Fruit fly (Drosophila melanogaster) whole organism, embryonic: ENCODE data around the gene SMC3.
A peak's percentile ranks its signal among the peaks of the same experiment; 100 is the strongest.

ENCODE experiments used
- Atf3 ChIP-seq: fragments of 200-800 bp; sonication (Bioruptor generic); optimal IDR thresholded peaks from 3 replicates; lab custom pipeline; 2016; ENCODE audit warnings: missing biosample characterization, missing genetic modification characterization
- CG11696 ChIP-seq: fragments of 200-800 bp; sonication (Bioruptor generic); IDR thresholded peaks from 2 replicates; pipeline ENCODE4 v1.3.6; 2022; ENCODE audit warnings: missing biosample characterization, missing genetic modification characterization
- CG1233 ChIP-seq: fragments of 200-800 bp; sonication (Bioruptor generic); optimal IDR thresholded peaks from 4 replicates; lab custom pipeline; 2018; ENCODE audit warnings: missing biosample characterization, mild to moderate bottlenecking, missing genetic modification characterization
- CG12391 ChIP-seq: fragments of 200-800 bp; sonication (Bioruptor generic); optimal IDR thresholded peaks from 3 replicates; lab custom pipeline; 2018; ENCODE audit warnings: missing biosample characterization, mild to moderate bottlenecking, missing genetic modification characterization, moderate library complexity
- CG13123 ChIP-seq: fragments of 200-800 bp; sonication (Bioruptor generic); optimal IDR thresholded peaks from 2 replicates; lab custom pipeline; 2016; ENCODE audit warnings: missing biosample characterization, missing genetic modification characterization
- CG14965 ChIP-seq: fragments of 200-800 bp; sonication (Bioruptor generic); optimal IDR thresholded peaks from 2 replicates; lab custom pipeline; 2016; ENCODE audit warnings: missing biosample characterization, missing genetic modification characterization, borderline replicate concordance
- CG15269 ChIP-seq: fragments of 200-800 bp; sonication (Bioruptor generic); optimal IDR thresholded peaks from 2 replicates; lab custom pipeline; 2018; ENCODE audit warnings: missing biosample characterization, mild to moderate bottlenecking, missing genetic modification characterization, moderate library complexity
- CG17829 ChIP-seq: fragments of 200-800 bp; optimal IDR thresholded peaks from 2 replicates; lab custom pipeline; 2019; ENCODE audit warnings: missing biosample characterization, mild to moderate bottlenecking, missing genetic modification characterization, moderate library complexity
- CG18011 ChIP-seq: fragments of 200-800 bp; sonication (Bioruptor generic); optimal IDR thresholded peaks from 2 replicates; lab custom pipeline; 2017; ENCODE audit warnings: missing biosample characterization, missing genetic modification characterization, mild to moderate bottlenecking, moderate library complexity, missing genotype
- CG18599 ChIP-seq: fragments of 200-800 bp; sonication (Bioruptor generic); optimal IDR thresholded peaks from 3 replicates; lab custom pipeline; 2017; ENCODE audit warnings: missing biosample characterization, missing genetic modification characterization, mild to moderate bottlenecking, moderate library complexity, missing genetic modification reagents
- CG2116 ChIP-seq: fragments of 200-800 bp; sonication (Bioruptor generic); optimal IDR thresholded peaks from 3 replicates; lab custom pipeline; 2018; ENCODE audit warnings: missing biosample characterization, mild to moderate bottlenecking, missing genetic modification characterization
- CG2712 ChIP-seq: fragments of 200-800 bp; optimal IDR thresholded peaks from 3 replicates; lab custom pipeline; 2019; ENCODE audit warnings: missing biosample characterization, mild to moderate bottlenecking, missing genetic modification characterization, moderate library complexity
- CG2875 ChIP-seq: fragments of 200-800 bp; sonication (Bioruptor generic); optimal IDR thresholded peaks from 2 replicates; lab custom pipeline; 2017; ENCODE audit warnings: missing biosample characterization, mild to moderate bottlenecking, missing genetic modification characterization, missing genetic modification reagents
- CG3065 ChIP-seq: fragments of 200-800 bp; sonication (Bioruptor generic); optimal IDR thresholded peaks from 2 replicates; lab custom pipeline; 2016; ENCODE audit warnings: missing biosample characterization, missing genetic modification characterization
- CG3163 ChIP-seq: fragments of 200-800 bp; sonication (Bioruptor generic); optimal IDR thresholded peaks from 3 replicates; lab custom pipeline; 2016; ENCODE audit warnings: missing biosample characterization, missing genetic modification characterization
- CG32532 ChIP-seq: fragments of 200-800 bp; sonication (Bioruptor generic); IDR thresholded peaks from 2 replicates; pipeline ENCODE4 v1.3.6; 2022; ENCODE audit warnings: missing biosample characterization, missing genetic modification characterization
- CG33213 ChIP-seq: fragments of 200-800 bp; sonication (Bioruptor generic); optimal IDR thresholded peaks from 3 replicates; lab custom pipeline; 2016; ENCODE audit warnings: missing biosample characterization, missing genetic modification characterization
- CG6683 ChIP-seq: fragments of 200-800 bp; sonication (Bioruptor generic); optimal IDR thresholded peaks from 2 replicates; lab custom pipeline; 2017; ENCODE audit warnings: missing biosample characterization, mild to moderate bottlenecking, missing genetic modification characterization, missing genetic modification reagents
- CG6689 ChIP-seq: fragments of 200-800 bp; sonication (Bioruptor generic); IDR thresholded peaks from 2 replicates; pipeline ENCODE4 v1.3.6; 2022; ENCODE audit warnings: missing biosample characterization, missing genetic modification characterization
- CG7271 ChIP-seq: fragments of 200-800 bp; sonication (Bioruptor generic); optimal IDR thresholded peaks from 2 replicates; lab custom pipeline; 2018; ENCODE audit warnings: missing biosample characterization, mild to moderate bottlenecking, missing genetic modification characterization, moderate library complexity
- CG8281 ChIP-seq: fragments of 200-800 bp; sonication (Bioruptor generic); optimal IDR thresholded peaks from 2 replicates; lab custom pipeline; 2018; ENCODE audit warnings: missing biosample characterization, mild to moderate bottlenecking, missing genetic modification characterization, moderate library complexity
- CG9817 ChIP-seq: fragments of 200-800 bp; sonication (Bioruptor generic); optimal IDR thresholded peaks from 2 replicates; lab custom pipeline; 2018; ENCODE audit warnings: missing biosample characterization, mild to moderate bottlenecking, missing genetic modification characterization, moderate library complexity
- Camta ChIP-seq: fragments of 200-800 bp; sonication (Bioruptor generic); optimal IDR thresholded peaks from 2 replicates; lab custom pipeline; 2016; ENCODE audit warnings: missing biosample characterization, missing genetic modification characterization
- Dip3 ChIP-seq: fragments of 200-800 bp; sonication (Bioruptor generic); optimal IDR thresholded peaks from 3 replicates; lab custom pipeline; 2016; ENCODE audit warnings: missing biosample characterization, missing genetic modification characterization
- H2.0 ChIP-seq: fragments of 200-800 bp; sonication (Bioruptor generic); IDR thresholded peaks from 2 replicates; pipeline ENCODE4 v1.3.6; 2022; ENCODE audit warnings: missing biosample characterization, missing genetic modification characterization
- HLH3B ChIP-seq: fragments of 200-800 bp; sonication (Bioruptor generic); IDR thresholded peaks from 2 replicates; pipeline ENCODE4 v1.3.6; 2022; ENCODE audit warnings: missing biosample characterization, missing genetic modification characterization
- Hand ChIP-seq: fragments of 200-800 bp; sonication (Bioruptor generic); optimal IDR thresholded peaks from 2 replicates; lab custom pipeline; 2017; ENCODE audit warnings: mild to moderate bottlenecking, missing biosample characterization, missing genetic modification reagents, missing genetic modification characterization
- Hr39 ChIP-seq: fragments of >200 bp; optimal IDR thresholded peaks from 2 replicates; lab custom pipeline; 2017
- Hsf ChIP-seq: fragments of 200-800 bp; sonication (Bioruptor generic); optimal IDR thresholded peaks from 3 replicates; lab custom pipeline; 2016; ENCODE audit warnings: missing biosample characterization, missing genetic modification characterization
- Jarid2 ChIP-seq: fragments of 200-800 bp; sonication (Bioruptor generic); optimal IDR thresholded peaks from 3 replicates; lab custom pipeline; 2017; ENCODE audit warnings: mild to moderate bottlenecking, missing biosample characterization, missing genetic modification reagents, missing genetic modification characterization
- Mad ChIP-seq: fragments of 200-800 bp; sonication (Bioruptor generic); optimal IDR thresholded peaks from 2 replicates; lab custom pipeline; 2016; ENCODE audit warnings: missing biosample characterization, missing genetic modification characterization
- NC2α ChIP-seq: fragments of 200-800 bp; sonication (Bioruptor generic); optimal IDR thresholded peaks from 2 replicates; lab custom pipeline; 2016; ENCODE audit warnings: missing biosample characterization, missing genetic modification characterization
- NC2β ChIP-seq: fragments of 200-800 bp; sonication (Bioruptor generic); optimal IDR thresholded peaks from 2 replicates; lab custom pipeline; 2016; ENCODE audit warnings: missing biosample characterization, missing genetic modification characterization
- abd-A ChIP-seq: fragments of 200-800 bp; sonication (Bioruptor generic); optimal IDR thresholded peaks from 3 replicates; lab custom pipeline; 2019; ENCODE audit warnings: missing biosample characterization, mild to moderate bottlenecking, missing genetic modification characterization, moderate library complexity
- ap ChIP-seq: fragments of 200-800 bp; sonication (Bioruptor generic); IDR thresholded peaks from 2 replicates; pipeline ENCODE4 v1.3.6; 2022; ENCODE audit warnings: missing biosample characterization, missing genetic modification characterization
- caup ChIP-seq: fragments of 200-800 bp; sonication (Bioruptor generic); optimal IDR thresholded peaks from 3 replicates; lab custom pipeline; 2017; ENCODE audit warnings: missing biosample characterization, mild to moderate bottlenecking, missing genetic modification characterization, moderate library complexity; ENCODE audit not compliant: severe bottlenecking
- chn ChIP-seq: fragments of 200-800 bp; sonication (Bioruptor generic); optimal IDR thresholded peaks from 2 replicates; lab custom pipeline; 2016; ENCODE audit warnings: missing biosample characterization, missing genetic modification characterization
- corto ChIP-seq: fragments of 200-800 bp; sonication (Bioruptor generic); optimal IDR thresholded peaks from 2 replicates; lab custom pipeline; 2016; ENCODE audit warnings: missing biosample characterization, mild to moderate bottlenecking, missing genetic modification characterization, moderate library complexity
- crc ChIP-seq: fragments of 200-800 bp; sonication (Bioruptor generic); optimal IDR thresholded peaks from 2 replicates; lab custom pipeline; 2016; ENCODE audit warnings: missing biosample characterization, missing genetic modification characterization
- h ChIP-seq: fragments of >200 bp; optimal IDR thresholded peaks from 2 replicates; lab custom pipeline; 2017
- kni ChIP-seq: fragments of 200-800 bp; sonication (Bioruptor generic); optimal IDR thresholded peaks from 3 replicates; lab custom pipeline; 2017; ENCODE audit warnings: mild to moderate bottlenecking, missing biosample characterization, missing genetic modification reagents, missing genetic modification characterization
- lov ChIP-seq, 2 experiments: fragments of 200-800 bp in 1 of 2; fragments of >200 bp in 1 of 2; sonication (Bioruptor generic) in 1 of 2; IDR thresholded peaks in 1 of 2; optimal IDR thresholded peaks in 1 of 2; 2 replicates in 1 of 2; 3 replicates in 1 of 2; pipeline versions ENCODE4 v1.3.6 to Lab custom; 2017 to 2022; ENCODE audit warnings: missing biosample characterization in 1 of 2, missing genetic modification characterization in 1 of 2
- nom ChIP-seq: fragments of 200-800 bp; sonication (Bioruptor generic); optimal IDR thresholded peaks from 2 replicates; lab custom pipeline; 2017; ENCODE audit warnings: missing biosample characterization, missing genetic modification characterization, mild to moderate bottlenecking, moderate library complexity, missing genetic modification reagents
- pb ChIP-seq: fragments of 200-800 bp; sonication (Bioruptor generic); optimal IDR thresholded peaks from 3 replicates; lab custom pipeline; 2016; ENCODE audit warnings: missing biosample characterization, missing genetic modification characterization
- pum ChIP-seq: fragments of 200-800 bp; sonication (Bioruptor generic); optimal IDR thresholded peaks from 2 replicates; lab custom pipeline; 2016; ENCODE audit warnings: missing biosample characterization, missing genetic modification characterization
- rib ChIP-seq: fragments of 200-800 bp; sonication (Bioruptor generic); IDR thresholded peaks from 2 replicates; pipeline ENCODE4 v1.3.6; 2022; ENCODE audit warnings: missing biosample characterization, missing genetic modification characterization
- sim ChIP-seq: fragments of 200-800 bp; sonication (Bioruptor generic); IDR thresholded peaks from 2 replicates; pipeline ENCODE4 v1.3.6; 2022; ENCODE audit warnings: missing biosample characterization, missing genetic modification characterization
- sna ChIP-seq: fragments of 200-800 bp; sonication (Bioruptor generic); IDR thresholded peaks from 2 replicates; pipeline ENCODE4 v1.3.6; 2022; ENCODE audit warnings: missing biosample characterization, missing genetic modification characterization; ENCODE audit not compliant: partially characterized antibody
- tin ChIP-seq: fragments of 200-800 bp; sonication (Bioruptor generic); optimal IDR thresholded peaks from 3 replicates; lab custom pipeline; 2016; ENCODE audit warnings: missing biosample characterization, missing genetic modification characterization
- tll ChIP-seq, 2 experiments: fragments of 200-800 bp in 1 of 2; fragments of >200 bp in 1 of 2; sonication (Bioruptor generic) in 1 of 2; optimal IDR thresholded peaks; 2 replicates each; lab custom pipeline; 2017 to 2019; ENCODE audit warnings: missing biosample characterization in 2 of 2, missing genetic modification characterization in 2 of 2, mild to moderate bottlenecking in 1 of 2, moderate library complexity in 1 of 2
- trem ChIP-seq: fragments of 200-800 bp; optimal IDR thresholded peaks from 3 replicates; lab custom pipeline; 2019; ENCODE audit warnings: missing biosample characterization, mild to moderate bottlenecking, missing genetic modification characterization, moderate library complexity

Gene SMC3

DNA sequence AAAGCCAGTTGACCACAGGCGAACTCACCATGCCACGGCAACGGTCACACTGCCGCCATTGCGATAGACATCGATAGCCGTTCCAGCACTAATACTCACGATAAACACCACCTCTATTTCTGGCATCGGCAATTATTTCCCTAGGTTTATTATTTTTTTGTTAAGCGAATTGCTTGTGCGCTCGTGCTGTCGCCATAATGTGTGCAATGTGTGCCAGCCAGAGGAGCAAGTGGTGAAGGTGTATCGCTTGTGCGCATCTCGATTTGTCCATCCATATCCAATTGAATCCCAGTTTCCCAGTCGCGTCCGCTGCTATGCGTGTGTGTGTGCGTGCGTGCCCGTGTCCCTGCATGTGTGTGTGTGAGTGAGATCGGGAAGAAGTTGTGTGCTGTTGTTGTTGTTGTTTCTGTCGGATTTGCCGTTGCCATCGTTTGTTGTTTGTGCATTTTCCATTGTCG, 17.4 kb upstream of the SMC3 start, which contains the start of gene mbt (continued):
- TF ChIP-seq chn (GFP tag; lab: Kevin White, UChicago) (no peak), sna (GFP tag; lab: Robert Waterston, UW) (peak; percentile 74), CG15269 (no peak), h (no peak), CG2116 (GFP tag; lab: Kevin White, UChicago) (peak; percentile 57), rib (GFP tag; lab: Robert Waterston, UW) (no peak), nom (GFP tag; lab: Kevin White, UChicago) (no peak), corto (GFP tag; lab: Kevin White, UChicago) (no peak), Jarid2 (GFP tag; lab: Kevin White, UChicago) (no peak), Mad (GFP tag; lab: Kevin White, UChicago) (no peak), CG32532 (GFP tag; lab: Robert Waterston, UW) (peak; percentile 21; the same call in 1 of the 2 replicates), lov (optimal IDR thresholded peaks at IDR 0.05; lab: Kevin White, UChicago) (no peak), lov (GFP tag; IDR thresholded peaks at IDR 0.05; lab: Robert Waterston, UW) (no peak), tll (GFP tag; optimal IDR thresholded peaks at IDR 0.05; lab: Kevin White, UChicago) (no peak), caup (GFP tag; lab: Kevin White, UChicago) (no peak), tin (no peak), CG17829 (tag; lab: Kevin White, UChicago) (peak; percentile 21), trem (tag; lab: Kevin White, UChicago) (peak; percentile 53), pb (GFP tag; lab: Kevin White, UChicago) (no peak), CG1233 (GFP tag; lab: Kevin White, UChicago) (no peak), CG18599 (GFP tag; lab: Kevin White, UChicago) (no peak), NC2β (peak; percentile 18), Dip3 (GFP tag; lab: Kevin White, UChicago) (no peak), crc (GFP tag; lab: Kevin White, UChicago) (no peak), ap (GFP tag; lab: Robert Waterston, UW) (no peak), abd-A (tag; lab: Kevin White, UChicago) (no peak), CG2875 (GFP tag; lab: Kevin White, UChicago) (no peak), NC2α (no peak), Hand (GFP tag; lab: Kevin White, UChicago) (no peak), H2.0 (GFP tag; lab: Robert Waterston, UW) (no peak), CG6689 (GFP tag; lab: Robert Waterston, UW) (no peak), HLH3B (GFP tag; lab: Robert Waterston, UW) (no peak), Atf3 (GFP tag; lab: Kevin White, UChicago) (no peak), pum (GFP tag; lab: Kevin White, UChicago) (no peak), CG9817 (tag; lab: Kevin White, UChicago) (no peak), CG33213 (GFP tag; lab: Kevin White, UChicago) (peak; percentile 8), Camta (no peak), CG7271 (tag; lab: Kevin White, UChicago) (peak; percentile 8), Hsf (GFP tag; lab: Kevin White, UChicago) (peak; percentile 7), kni (GFP tag; lab: Kevin White, UChicago) (no peak), CG18011 (GFP tag; lab: Kevin White, UChicago) (no peak), sim (no peak), CG8281 (tag; lab: Kevin White, UChicago) (no peak), CG11696 (no peak), CG13123 (GFP tag; lab: Kevin White, UChicago) (no peak), CG3163 (GFP tag; lab: Kevin White, UChicago) (no peak), CG14965 (GFP tag; lab: Kevin White, UChicago) (no peak), CG12391 (tag; lab: Kevin White, UChicago) (peak; percentile 28), CG2712 (tag; lab: Kevin White, UChicago) (peak; percentile 15), Hr39 (lab: Kevin White, UChicago) (peak; percentile 87), CG6683 (GFP tag; lab: Kevin White, UChicago) (no peak), CG3065 (GFP tag; lab: Kevin White, UChicago) (no peak)
